Worm (Caenorhabditis elegans) whole organism, L1 larva: ENCODE measurements around the gene dnpp-1.

Experiments
- C04F5.9 ChIP-seq: sonication (generic microtip); optimal IDR thresholded peaks from 2 replicates; lab custom pipeline; 2016; ENCODE audit warnings: missing genetic modification characterization, missing compliant biosample characterization
- C16A3.4 ChIP-seq: fragments of 150-350 bp; optimal IDR thresholded peaks from 2 replicates; lab custom pipeline; 2014; ENCODE audit warnings: missing biosample characterization, missing genetic modification characterization
- Y116A8C.19 ChIP-seq: sonication (generic microtip); optimal IDR thresholded peaks from 2 replicates; lab custom pipeline; 2016; ENCODE audit warnings: missing compliant biosample characterization, missing genetic modification characterization, borderline replicate concordance
- aly-2 ChIP-seq: fragments of 150-350 bp; optimal IDR thresholded peaks from 2 replicates; lab custom pipeline; 2014; ENCODE audit warnings: missing biosample characterization, missing genetic modification characterization
- ceh-82 ChIP-seq, 3 experiments: fragments of 150-350 bp in 1 of 3; sonication (generic microtip) in 2 of 3; optimal IDR thresholded peaks; 2 replicates each; lab custom pipeline; 2014 to 2017; ENCODE audit warnings: missing biosample characterization in 3 of 3, missing genetic modification characterization in 3 of 3
- ceh-90 ChIP-seq: sonication (generic microtip); optimal IDR thresholded peaks from 2 replicates; lab custom pipeline; 2016; ENCODE audit warnings: missing genetic modification characterization, missing compliant biosample characterization
- dpl-1 ChIP-seq, 3 experiments: fragments of 150-350 bp in 2 of 3; sonication (generic microtip) in 1 of 3; optimal IDR thresholded peaks; 2 replicates each; lab custom pipeline; 2014 to 2017; ENCODE audit warnings: missing biosample characterization in 3 of 3, missing genetic modification characterization in 3 of 3, missing genetic modification reagents in 3 of 3
- dsc-1 ChIP-seq: sonication (generic microtip); optimal IDR thresholded peaks from 2 replicates; lab custom pipeline; 2016; ENCODE audit warnings: mild to moderate bottlenecking, missing genetic modification characterization, missing compliant biosample characterization
- efl-1 ChIP-seq, 4 experiments: fragments of 150-350 bp; optimal IDR thresholded peaks in 3 of 4; peaks in 1 of 4; 1 replicate in 1 of 4; 2 replicates in 3 of 4; lab custom pipeline; 2014; ENCODE audit warnings: missing biosample characterization in 2 of 4, missing genetic modification characterization in 2 of 4, missing genetic modification reagents in 2 of 4
- efl-3 ChIP-seq: fragments of 200-800 bp; sonication (Bioruptor generic); optimal IDR thresholded peaks from 2 replicates; lab custom pipeline; 2018; ENCODE audit warnings: mild to moderate bottlenecking, missing genetic modification characterization, missing compliant biosample characterization
- egl-13 ChIP-seq: sonication (generic microtip); optimal IDR thresholded peaks from 2 replicates; lab custom pipeline; 2016; ENCODE audit warnings: missing genotype, missing genetic modification reagents, missing genetic modification characterization, missing compliant biosample characterization
- egl-27 ChIP-seq, 2 experiments: fragments of 150-350 bp in 1 of 2; sonication (generic microtip); optimal IDR thresholded peaks; 3 replicates each; lab custom pipeline; 2017 to 2018; ENCODE audit warnings: missing biosample characterization in 2 of 2, missing genetic modification characterization in 2 of 2, missing genetic modification reagents in 2 of 2
- fkh-10 ChIP-seq: sonication (generic microtip); optimal IDR thresholded peaks from 2 replicates; lab custom pipeline; 2017; ENCODE audit warnings: missing biosample characterization, missing genetic modification reagents, missing genetic modification characterization
- fkh-8 ChIP-seq: sonication (generic microtip); optimal IDR thresholded peaks from 2 replicates; lab custom pipeline; 2016; ENCODE audit warnings: mild to moderate bottlenecking, missing genetic modification characterization, missing compliant biosample characterization
- fos-1 ChIP-seq: fragments of 150-350 bp; optimal IDR thresholded peaks from 2 replicates; lab custom pipeline; 2014; ENCODE audit warnings: missing biosample characterization, missing genetic modification characterization
- grh-1 ChIP-seq: fragments of 200-800 bp; sonication (Bioruptor generic); IDR thresholded peaks from 2 replicates; pipeline ENCODE4 v1.3.6; 2022; ENCODE audit warnings: missing genetic modification reagents, missing genetic modification characterization, missing compliant biosample characterization
- hlh-17 ChIP-seq: fragments of 200-800 bp; sonication (Bioruptor generic); optimal IDR thresholded peaks from 2 replicates; lab custom pipeline; 2018; ENCODE audit warnings: missing genetic modification characterization, mild to moderate bottlenecking, missing compliant biosample characterization, moderate library complexity, borderline replicate concordance
- hlh-4 ChIP-seq: sonication (generic microtip); optimal IDR thresholded peaks from 2 replicates; lab custom pipeline; 2016; ENCODE audit warnings: mild to moderate bottlenecking, missing genetic modification characterization, missing compliant biosample characterization
- irx-1 ChIP-seq: sonication (generic microtip); optimal IDR thresholded peaks from 2 replicates; lab custom pipeline; 2016; ENCODE audit warnings: missing genetic modification characterization, missing compliant biosample characterization
- isw-1 ChIP-seq: fragments of 200-800 bp; sonication (Bioruptor generic); IDR thresholded peaks from 2 replicates; pipeline ENCODE4 v1.3.6; 2022; ENCODE audit warnings: missing genetic modification characterization, missing compliant biosample characterization
- lin-13 ChIP-seq: fragments of 150-350 bp; optimal IDR thresholded peaks from 2 replicates; lab custom pipeline; 2014; ENCODE audit warnings: missing biosample characterization, missing genetic modification reagents, missing genetic modification characterization
- lin-14 ChIP-seq: fragments of 200-800 bp; sonication (Bioruptor generic); optimal IDR thresholded peaks from 2 replicates; lab custom pipeline; 2018; ENCODE audit warnings: mild to moderate bottlenecking, missing genetic modification characterization, moderate library complexity, missing compliant biosample characterization
- lin-15B ChIP-seq: fragments of 150-350 bp; sonication (generic microtip); optimal IDR thresholded peaks from 3 replicates; lab custom pipeline; 2014; ENCODE audit warnings: missing biosample characterization, missing genetic modification characterization
- lin-39 ChIP-seq: fragments of 150-350 bp; optimal IDR thresholded peaks from 2 replicates; lab custom pipeline; 2014; ENCODE audit warnings: missing biosample characterization, missing genetic modification reagents, missing genetic modification characterization
- lir-3 ChIP-seq: sonication (generic microtip); optimal IDR thresholded peaks from 2 replicates; lab custom pipeline; 2016; ENCODE audit warnings: mild to moderate bottlenecking, missing genetic modification characterization, moderate library complexity, missing compliant biosample characterization; ENCODE audit not compliant: poor library complexity
- lsy-2 ChIP-seq, 2 experiments: fragments of 150-350 bp; optimal IDR thresholded peaks; 2 replicates each; lab custom pipeline; 2014; ENCODE audit warnings: missing biosample characterization in 2 of 2, missing genetic modification characterization in 2 of 2
- mab-9 ChIP-seq: fragments of 200-800 bp; sonication (Bioruptor generic); IDR thresholded peaks from 2 replicates; pipeline ENCODE4 v1.3.6; 2022; ENCODE audit warnings: missing genetic modification reagents, missing genetic modification characterization, missing compliant biosample characterization
- mdl-1 ChIP-seq, 2 experiments: fragments of 150-350 bp; optimal IDR thresholded peaks; 2 replicates each; lab custom pipeline; 2014 to 2017; ENCODE audit warnings: missing biosample characterization in 2 of 2, missing genetic modification characterization in 2 of 2, inconsistent platforms in 1 of 2
- mef-2 ChIP-seq: fragments of 150-350 bp; optimal IDR thresholded peaks from 2 replicates; lab custom pipeline; 2014; ENCODE audit warnings: missing biosample characterization, missing genetic modification characterization
- mep-1 ChIP-seq: fragments of 150-350 bp; optimal IDR thresholded peaks from 2 replicates; lab custom pipeline; 2014; ENCODE audit warnings: missing biosample characterization, missing genetic modification characterization
- nhr-20 ChIP-seq: sonication (generic microtip); optimal IDR thresholded peaks from 2 replicates; lab custom pipeline; 2016; ENCODE audit warnings: mild to moderate bottlenecking, missing genetic modification characterization, missing compliant biosample characterization
- nhr-28 ChIP-seq: fragments of 150-350 bp; optimal IDR thresholded peaks from 2 replicates; lab custom pipeline; 2014; ENCODE audit warnings: missing biosample characterization, missing genetic modification characterization
- nhr-71 ChIP-seq: sonication (generic microtip); optimal IDR thresholded peaks from 2 replicates; lab custom pipeline; 2016; ENCODE audit warnings: mild to moderate bottlenecking, missing genetic modification characterization, moderate library complexity, missing compliant biosample characterization
- nhr-84 ChIP-seq: sonication (generic microtip); optimal IDR thresholded peaks from 2 replicates; lab custom pipeline; 2017; ENCODE audit warnings: missing biosample characterization, missing genetic modification characterization
- pag-3 ChIP-seq: sonication (generic microtip); optimal IDR thresholded peaks from 2 replicates; lab custom pipeline; 2017; ENCODE audit warnings: missing genetic modification characterization, mild to moderate bottlenecking, missing compliant biosample characterization, antibody characterized with exemption, borderline replicate concordance; ENCODE audit not compliant: insufficient read depth
- pax-3 ChIP-seq: fragments of 200-800 bp; sonication (Bioruptor generic); optimal IDR thresholded peaks from 2 replicates; lab custom pipeline; 2018; ENCODE audit warnings: mild to moderate bottlenecking, missing genetic modification characterization, moderate library complexity, missing compliant biosample characterization
- skn-1 ChIP-seq: fragments of 150-350 bp; optimal IDR thresholded peaks from 2 replicates; lab custom pipeline; 2014; ENCODE audit warnings: missing biosample characterization, missing genetic modification characterization
- swsn-7 ChIP-seq: sonication (generic microtip); optimal IDR thresholded peaks from 2 replicates; lab custom pipeline; 2016; ENCODE audit warnings: missing genetic modification characterization, missing compliant biosample characterization
- tbx-2 ChIP-seq: sonication (generic microtip); optimal IDR thresholded peaks from 2 replicates; lab custom pipeline; 2016; ENCODE audit warnings: missing genetic modification characterization, missing compliant biosample characterization
- tlp-1 ChIP-seq: fragments of 150-350 bp; optimal IDR thresholded peaks from 2 replicates; lab custom pipeline; 2014; ENCODE audit warnings: missing biosample characterization, missing genetic modification characterization
- unc-130 ChIP-seq: fragments of 150-350 bp; optimal IDR thresholded peaks from 2 replicates; lab custom pipeline; 2017; ENCODE audit warnings: missing biosample characterization, missing genetic modification characterization, inconsistent platforms
- vab-15 ChIP-seq: sonication (generic microtip); optimal IDR thresholded peaks from 2 replicates; lab custom pipeline; 2017; ENCODE audit warnings: missing genotype, mild to moderate bottlenecking, missing genetic modification characterization, missing compliant biosample characterization
- xbp-1 ChIP-seq: sonication (generic microtip); optimal IDR thresholded peaks from 2 replicates; lab custom pipeline; 2016; ENCODE audit warnings: missing genetic modification characterization, missing compliant biosample characterization
- zip-4 ChIP-seq: fragments of 200-800 bp; sonication (Bioruptor generic); optimal IDR thresholded peaks from 2 replicates; lab custom pipeline; 2018; ENCODE audit warnings: mild to moderate bottlenecking, missing genetic modification characterization, moderate library complexity, missing compliant biosample characterization
- ztf-4 ChIP-seq: fragments of 150-350 bp; optimal IDR thresholded peaks from 2 replicates; lab custom pipeline; 2014; ENCODE audit warnings: missing biosample characterization, missing genetic modification characterization

dnpp-1 gene

ce11 chrIII:5864270-5864669 lies 667 bp upstream of the dnpp-1 start, which contains the start of gene rabn-5:
TSS of gene rabn-5 (plus strand) at chrIII:5864553.
- TF ChIP-seq dpl-1 (GFP tag; optimal IDR thresholded peaks at IDR 0.05; lab: Kevin White, UChicago) (peak in 1 of 3 experiments; percentile 59), efl-1 (optimal IDR thresholded peaks at IDR 0.05; lab: Kevin White, UChicago) (peak; percentile 13 to 19), efl-1 (GFP tag; optimal IDR thresholded peaks at IDR 0.05 in 1 of 2; lab: Kevin White, UChicago) (peak in 1 of 2 experiments; percentile 51), mep-1 (tag; lab: Kevin White, UChicago) (peak; percentile 16), lsy-2 (tag; optimal IDR thresholded peaks at IDR 0.05; lab: Kevin White, UChicago) (peak in 1 of 2 experiments; percentile 2), grh-1 (no peak)
- TF ChIP-seq, all 84 proteins: peak for 4

DNA sequence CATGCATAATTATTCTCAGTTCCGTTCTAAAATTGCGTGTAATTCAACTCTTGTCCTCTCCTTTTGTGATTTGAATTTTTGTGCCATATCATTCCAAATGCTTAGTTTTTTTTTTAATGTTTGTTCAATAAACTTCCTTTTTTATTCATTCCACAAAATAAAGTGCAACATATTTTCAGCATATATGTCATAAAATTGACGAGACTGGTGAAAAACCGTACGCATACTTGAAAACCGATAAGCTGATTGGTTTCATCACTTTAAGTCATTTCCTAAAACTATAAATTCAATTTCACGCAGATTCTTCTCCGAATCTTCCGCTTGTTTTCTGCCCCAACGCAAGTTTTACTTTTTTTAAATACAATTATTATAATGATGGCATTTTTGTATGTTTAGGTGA lies 4.6 kb downstream of the dnpp-1 start, which contains the start of gene dpf-4:
Gene dpf-4, plus strand, starts transcription at position 301 of the 400 bp plus-strand sequence.
- TF ChIP-seq fos-1 (tag; lab: Kevin White, UChicago) = no peak
- TF ChIP-seq efl-1 (optimal IDR thresholded peaks at IDR 0.05; lab: Kevin White, UChicago) = no peak
- TF ChIP-seq efl-1 (GFP tag; optimal IDR thresholded peaks at IDR 0.05 in 1 of 2; lab: Kevin White, UChicago) = peak in 1 of 2 experiments; percentile 75
- TF ChIP-seq, all 84 proteins: peak for 1

DNA sequence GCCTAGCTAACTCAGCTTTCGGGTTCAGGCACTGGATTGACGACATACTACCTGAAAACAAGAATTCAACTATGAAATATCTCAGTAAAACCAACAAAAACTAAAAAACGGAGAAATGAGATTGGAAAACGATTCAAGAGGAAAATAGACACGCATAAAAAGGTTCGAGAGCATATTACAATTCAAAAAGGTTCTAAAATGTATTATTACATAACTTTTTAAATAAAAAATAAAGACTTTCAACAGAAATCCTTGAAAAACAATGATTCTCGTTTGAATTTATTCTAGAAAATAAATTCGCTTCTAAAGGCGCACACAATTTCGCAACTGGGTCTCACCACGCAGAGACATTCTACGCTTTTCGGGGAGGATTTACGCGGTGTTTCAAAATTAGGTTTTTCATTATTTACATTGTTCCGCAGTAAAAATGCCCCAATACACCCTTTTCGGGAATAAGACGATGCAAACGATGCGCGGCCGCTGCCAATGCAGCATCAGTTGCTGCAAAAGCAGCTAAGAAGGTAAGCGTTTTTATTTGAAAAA lies 7.9 kb downstream of the dnpp-1 start, which contains the start of the genes cct-6 and alh-9:
Gene cct-6, minus strand, starts transcription at position 51 of the 543 bp plus-strand sequence.
Gene alh-9, plus strand, starts transcription at position 382 of the 543 bp plus-strand sequence.
- TF ChIP-seq lir-3 (tag; lab: Kevin White, UChicago) = peak; percentile 42
- no peak for TF ChIP-seq hlh-17 (GFP tag; lab: Kevin White, UChicago)
- TF ChIP-seq mef-2 (tag; lab: Kevin White, UChicago) = no peak
- peak; percentile 87 for TF ChIP-seq nhr-71 (tag; lab: Kevin White, UChicago)
- peak; percentile 84 for TF ChIP-seq skn-1
- peak; percentile 26 for TF ChIP-seq C04F5.9
- peak; percentile 76 for TF ChIP-seq tbx-2 (tag; lab: Kevin White, UChicago)
- TF ChIP-seq mep-1 (tag; lab: Kevin White, UChicago) = peak; percentile 93
- TF ChIP-seq tlp-1 (tag; lab: Kevin White, UChicago) = no peak
- peak; percentile 28 for TF ChIP-seq fkh-10
- TF ChIP-seq ceh-90 (tag; lab: Kevin White, UChicago) = peak; percentile 7
- TF ChIP-seq ztf-4 (tag; lab: Kevin White, UChicago) = peak; percentile 61
- TF ChIP-seq mab-9 = no peak
- TF ChIP-seq Y116A8C.19 (tag; lab: Kevin White, UChicago) = no peak
- no peak for TF ChIP-seq nhr-28 (tag; lab: Kevin White, UChicago)
- TF ChIP-seq aly-2 (tag; lab: Kevin White, UChicago) = peak; percentile 15
- TF ChIP-seq vab-15 = no peak
- TF ChIP-seq isw-1 = peak; percentile 81
- peak in 1 of 2 experiments; percentile 83 for TF ChIP-seq mdl-1 (tag; optimal IDR thresholded peaks at IDR 0.05; lab: Kevin White, UChicago)
- peak; percentile 75 to 93 (median 76) for TF ChIP-seq ceh-82 (tag; optimal IDR thresholded peaks at IDR 0.05; lab: Kevin White, UChicago)
- TF ChIP-seq lin-39 (tag; lab: Kevin White, UChicago) = peak; percentile 33
- TF ChIP-seq lin-14 = peak; percentile 79
- TF ChIP-seq hlh-4 (tag; lab: Kevin White, UChicago) = no peak
- TF ChIP-seq grh-1 = peak; percentile 56
- peak; percentile 83 for TF ChIP-seq lin-13 (GFP tag; lab: Kevin White, UChicago)
- no peak for TF ChIP-seq nhr-84 (tag; lab: Kevin White, UChicago)
- peak; percentile 88 for TF ChIP-seq C16A3.4 (tag; lab: Kevin White, UChicago)
- peak; percentile 84 for TF ChIP-seq nhr-20
- TF ChIP-seq pag-3 (tag; lab: Kevin White, UChicago) = no peak
- TF ChIP-seq unc-130 (tag; lab: Kevin White, UChicago) = peak; percentile 88
- peak; percentile 85 to 96 for TF ChIP-seq efl-1 (optimal IDR thresholded peaks at IDR 0.05; lab: Kevin White, UChicago)
- TF ChIP-seq efl-1 (GFP tag; optimal IDR thresholded peaks at IDR 0.05 in 1 of 2; lab: Kevin White, UChicago) = peak; percentile 96 to 99
- TF ChIP-seq zip-4 = peak; percentile 33
- peak; percentile 75 for TF ChIP-seq swsn-7 (tag; lab: Kevin White, UChicago)
- peak; percentile 30 for TF ChIP-seq irx-1 (tag; lab: Kevin White, UChicago)
- TF ChIP-seq dsc-1 (tag; lab: Kevin White, UChicago) = peak; percentile 59
- TF ChIP-seq egl-13 (tag; lab: Kevin White, UChicago) = peak; percentile 42
- TF ChIP-seq lin-15B = peak; percentile 73
- TF ChIP-seq egl-27 (tag; optimal IDR thresholded peaks at IDR 0.05; lab: Kevin White, UChicago) = no peak
- no peak for TF ChIP-seq pax-3
- TF ChIP-seq xbp-1 (tag; lab: Kevin White, UChicago) = peak; percentile 81
- TF ChIP-seq fkh-8 = peak; percentile 75
- TF ChIP-seq efl-3 (GFP tag; lab: Kevin White, UChicago) = no peak
